Fruit fly (Drosophila melanogaster): ENCODE measurements around the gene CalpC.
A peak's percentile ranks its signal among the peaks of the same experiment; 100 is the strongest.

The CalpC gene

DNA sequence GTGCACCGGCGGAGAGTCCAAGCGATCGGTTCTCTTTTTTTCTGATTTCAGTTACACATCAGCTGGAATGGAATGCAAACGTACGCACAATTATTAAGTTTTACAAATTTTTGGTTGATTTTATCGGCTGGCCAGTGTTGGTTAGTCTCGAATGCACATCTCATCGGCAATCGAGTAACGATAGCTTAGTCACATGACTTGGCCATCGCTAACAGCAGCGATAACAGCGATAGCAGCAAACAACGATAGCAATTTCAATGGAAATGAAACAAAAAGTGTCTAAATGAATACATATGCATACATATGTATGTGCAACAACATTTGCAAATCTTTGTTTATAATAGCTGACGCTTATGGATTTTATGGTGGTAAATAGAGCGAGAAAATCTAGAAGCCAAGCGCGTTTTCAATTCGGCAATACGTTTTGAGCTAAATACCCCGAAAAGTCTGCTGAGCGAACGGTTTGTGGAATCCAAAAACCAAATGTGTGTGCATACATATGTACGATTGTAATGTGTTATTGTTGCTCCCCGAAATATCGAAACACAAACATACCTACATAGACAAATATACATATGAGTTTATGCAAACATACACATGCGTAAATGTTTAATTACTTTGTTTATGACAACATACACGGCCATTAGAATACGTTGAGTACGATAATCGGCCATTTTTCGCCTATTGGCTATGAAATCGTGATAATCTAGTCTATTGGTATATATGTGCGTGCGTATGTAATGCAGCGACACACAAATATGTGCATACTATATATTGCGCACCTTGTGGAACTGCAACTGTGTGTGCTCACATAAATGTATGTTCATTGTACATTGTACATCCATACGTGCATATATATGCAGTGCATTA lies 28.9 kb upstream of the CalpC start, which contains the start of gene CG3632 (continued):
- TF ChIP-seq hbn (GFP tag; IDR thresholded peaks at IDR 0.05; ENCODE audit: partially characterized antibody) (peak; percentile 65), CG13287 (GFP tag; IDR thresholded peaks at IDR 0.05; ENCODE audit: partially characterized antibody) (peak; percentile 82), Lpt (GFP tag; optimal IDR thresholded peaks at IDR 0.05) (no peak), CG15601 (tag; optimal IDR thresholded peaks at IDR 0.05) (no peak), GATAe (GFP tag; conservative IDR thresholded peaks at IDR 0.05) (no peak), Nf-YC (tag; optimal IDR thresholded peaks at IDR 0.05) (peak; percentile 53), Hey (tag; optimal IDR thresholded peaks at IDR 0.05) (no peak), CG10274 (GFP tag; optimal IDR thresholded peaks at IDR 0.05) (no peak), tll (GFP tag; optimal IDR thresholded peaks at IDR 0.05) (no peak), abd-A (tag; optimal IDR thresholded peaks at IDR 0.05) (no peak), CG6654 (GFP tag; optimal IDR thresholded peaks at IDR 0.05) (no peak), CG7839 (tag; optimal IDR thresholded peaks at IDR 0.05) (no peak), ara (GFP tag; IDR thresholded peaks at IDR 0.05) (no peak), TFAM (GFP tag; optimal IDR thresholded peaks at IDR 0.05) (no peak), nerfin-2 (GFP tag; IDR thresholded peaks at IDR 0.05; ENCODE audit: partially characterized antibody) (peak; percentile 84), Meics (GFP tag; optimal IDR thresholded peaks at IDR 0.05) (no peak), dmrt11E (tag; optimal IDR thresholded peaks at IDR 0.05) (no peak), CG3995 (GFP tag; optimal IDR thresholded peaks at IDR 0.05) (peak; percentile 75), Adf1 (GFP tag; IDR thresholded peaks at IDR 0.05) (peak; percentile 36; the same call in 1 of the 2 replicates), disco-r (GFP tag; optimal IDR thresholded peaks at IDR 0.05) (no peak), Dref (GFP tag; IDR thresholded peaks at IDR 0.05) (peak; percentile 88), Atf-2 (GFP tag; optimal IDR thresholded peaks at IDR 0.05) (peak; percentile 17), zfh2 (GFP tag; optimal IDR thresholded peaks at IDR 0.05) (peak; percentile 63), CG12744 (GFP tag; optimal IDR thresholded peaks at IDR 0.05) (peak; percentile 27), zf30C (GFP tag; optimal IDR thresholded peaks at IDR 0.05) (no peak), Myb (GFP tag; optimal IDR thresholded peaks at IDR 0.05) (peak; percentile 54), CG2199 (GFP tag; IDR thresholded peaks at IDR 0.05) (0 out of 3 replicates have a peak, but pooled peaks have one; percentile 66), chm (GFP tag; IDR thresholded peaks at IDR 0.05) (no peak), Pdp1 (GFP tag; optimal IDR thresholded peaks at IDR 0.05) (peak; percentile 29), amos (GFP tag; IDR thresholded peaks at IDR 0.05; ENCODE audit: partially characterized antibody) (peak; percentile 90; the same call in 1 of the 2 replicates), en (GFP tag; optimal IDR thresholded peaks at IDR 0.05) (no peak), bcd (GFP tag; optimal IDR thresholded peaks at IDR 0.05) (no peak), Blimp-1 (GFP tag; optimal IDR thresholded peaks at IDR 0.05) (peak; percentile 62), CG12659 (GFP tag; optimal IDR thresholded peaks at IDR 0.05) (peak; percentile 78), fd3F (GFP tag; optimal IDR thresholded peaks at IDR 0.05) (no peak), dati (GFP tag; IDR thresholded peaks at IDR 0.05) (no peak), CG5953 (GFP tag; IDR thresholded peaks at IDR 0.05) (no peak), CG4617 (GFP tag; optimal IDR thresholded peaks at IDR 0.05; ENCODE audit: borderline replicate concordance) (peak; percentile 71), Vsx1 (GFP tag; optimal IDR thresholded peaks at IDR 0.05) (no peak), MESR4 (GFP tag; optimal IDR thresholded peaks at IDR 0.05) (peak; percentile 63), ewg (GFP tag; optimal IDR thresholded peaks at IDR 0.05) (no peak), hkb (optimal IDR thresholded peaks at IDR 0.05) (no peak), hkb (GFP tag; IDR thresholded peaks at IDR 0.05) (no peak), ap (GFP tag; IDR thresholded peaks at IDR 0.05) (no peak), sug (tag; optimal IDR thresholded peaks at IDR 0.05) (peak; percentile 46), CG14965 (GFP tag; optimal IDR thresholded peaks at IDR 0.05; ENCODE audit: borderline replicate concordance) (no peak), pho (GFP tag; optimal IDR thresholded peaks at IDR 0.05) (peak; percentile 32), CG1792 (GFP tag; optimal IDR thresholded peaks at IDR 0.05) (peak; percentile 10)
